Worm (Caenorhabditis elegans) whole organism, young adult: Measurements from ENCODE around the gene ttr-49.
A peak's percentile ranks its signal among the peaks of the same experiment; 100 is the strongest.

Experiments
- B0261.1 ChIP-seq: sonication (generic microtip); optimal IDR thresholded peaks from 2 replicates; lab custom pipeline; 2016; ENCODE audit warnings: mild to moderate bottlenecking, missing genetic modification characterization, moderate library complexity, missing compliant biosample characterization
- B0336.3 ChIP-seq: fragments of 200-800 bp; sonication (Bioruptor generic); IDR thresholded peaks from 2 replicates; pipeline ENCODE4 v1.3.6; 2022; ENCODE audit warnings: missing genetic modification characterization, missing compliant biosample characterization
- C17E4.6 ChIP-seq: fragments of 200-800 bp; sonication (Bioruptor generic); IDR thresholded peaks from 2 replicates; pipeline ENCODE4 v1.3.6; 2022; ENCODE audit warnings: missing genetic modification reagents, missing genetic modification characterization, missing compliant biosample characterization
- F10E7.11 ChIP-seq: sonication (generic microtip); optimal IDR thresholded peaks from 2 replicates; lab custom pipeline; 2017; ENCODE audit warnings: mild to moderate bottlenecking, missing genetic modification characterization, moderate library complexity, missing compliant biosample characterization
- F37B4.10 ChIP-seq: fragments of 200-800 bp; sonication (Bioruptor generic); IDR thresholded peaks from 2 replicates; pipeline ENCODE4 v1.3.6; 2022; ENCODE audit warnings: missing genetic modification characterization, missing compliant biosample characterization
- F52B5.7 ChIP-seq: sonication (generic microtip); optimal IDR thresholded peaks from 2 replicates; lab custom pipeline; 2016; ENCODE audit warnings: mild to moderate bottlenecking, missing genetic modification characterization, missing compliant biosample characterization
- F57C9.4 ChIP-seq: sonication (generic microtip); optimal IDR thresholded peaks from 2 replicates; lab custom pipeline; 2017; ENCODE audit warnings: mild to moderate bottlenecking, missing genetic modification characterization, missing compliant biosample characterization
- Y53F4B.3 ChIP-seq: fragments of 200-800 bp; sonication (Bioruptor generic); IDR thresholded peaks from 2 replicates; pipeline ENCODE4 v1.3.6; 2022; ENCODE audit warnings: missing genetic modification reagents, missing genetic modification characterization, missing compliant biosample characterization
- Y67H2A.10 ChIP-seq: fragments of 200-800 bp; sonication (Bioruptor generic); conservative IDR thresholded peaks from 2 replicates; pipeline ENCODE4 v1.3.6; 2022; ENCODE audit warnings: missing genetic modification reagents, missing genetic modification characterization, missing compliant biosample characterization
- ZK185.1 ChIP-seq: sonication (generic microtip); optimal IDR thresholded peaks from 2 replicates; lab custom pipeline; 2016; ENCODE audit warnings: mild to moderate bottlenecking, missing genetic modification characterization, missing compliant biosample characterization; ENCODE audit not compliant: poor library complexity, severe bottlenecking
- athp-1 ChIP-seq: sonication (generic microtip); optimal IDR thresholded peaks from 2 replicates; lab custom pipeline; 2017; ENCODE audit warnings: mild to moderate bottlenecking, missing genetic modification characterization, missing compliant biosample characterization
- bed-1 ChIP-seq: fragments of 200-800 bp; sonication (Bioruptor generic); IDR thresholded peaks from 2 replicates; pipeline ENCODE4 v1.3.6; 2022; ENCODE audit warnings: missing genetic modification reagents, missing genetic modification characterization, missing compliant biosample characterization
- bed-2 ChIP-seq: fragments of 200-800 bp; sonication (Bioruptor generic); IDR thresholded peaks from 2 replicates; pipeline ENCODE4 v1.3.6; 2022; ENCODE audit warnings: missing genetic modification reagents, missing genetic modification characterization, missing compliant biosample characterization
- ccch-3 ChIP-seq: fragments of 200-800 bp; sonication (Bioruptor generic); optimal IDR thresholded peaks from 2 replicates; lab custom pipeline; 2018; ENCODE audit warnings: mild to moderate bottlenecking, missing genetic modification characterization, missing compliant biosample characterization
- cebp-1 ChIP-seq, 2 experiments: fragments of 200-800 bp in 1 of 2; sonication (Bioruptor generic) in 1 of 2; sonication (generic microtip) in 1 of 2; IDR thresholded peaks in 1 of 2; optimal IDR thresholded peaks in 1 of 2; 2 replicates each; pipeline versions ENCODE4 v1.3.6 to Lab custom; 2017 to 2022; ENCODE audit warnings: missing compliant biosample characterization in 2 of 2, missing genetic modification characterization in 2 of 2, mild to moderate bottlenecking in 1 of 2, missing genetic modification reagents in 1 of 2, moderate library complexity in 1 of 2
- cebp-2 ChIP-seq: fragments of 200-800 bp; sonication (Bioruptor generic); IDR thresholded peaks from 2 replicates; pipeline ENCODE4 v1.3.6; 2022; ENCODE audit warnings: missing genetic modification characterization, missing compliant biosample characterization
- ceh-100 ChIP-seq: fragments of 200-800 bp; sonication (Bioruptor generic); IDR thresholded peaks from 2 replicates; pipeline ENCODE4 v1.3.6; 2022; ENCODE audit warnings: missing genetic modification reagents, missing genetic modification characterization, missing compliant biosample characterization
- dox-1 ChIP-seq: fragments of 200-800 bp; sonication (Bioruptor generic); IDR thresholded peaks from 2 replicates; pipeline ENCODE4 v1.3.6; 2022; ENCODE audit warnings: missing genetic modification reagents, missing genetic modification characterization, missing compliant biosample characterization
- ekl-4 ChIP-seq: fragments of 200-800 bp; sonication (Bioruptor generic); IDR thresholded peaks from 2 replicates; pipeline ENCODE4 v1.3.6; 2022; ENCODE audit warnings: missing genetic modification reagents, missing genetic modification characterization, missing compliant biosample characterization
- him-1 ChIP-seq: sonication (generic microtip); optimal IDR thresholded peaks from 2 replicates; lab custom pipeline; 2016; ENCODE audit warnings: missing genotype, missing genetic modification reagents, missing genetic modification characterization, missing compliant biosample characterization
- hlh-26 ChIP-seq: fragments of 200-800 bp; sonication (Bioruptor generic); conservative IDR thresholded peaks from 2 replicates; pipeline ENCODE4 v1.3.6; 2022; ENCODE audit warnings: missing genetic modification reagents, missing genetic modification characterization, missing compliant biosample characterization
- lir-1 ChIP-seq: fragments of 200-800 bp; sonication (Bioruptor generic); conservative IDR thresholded peaks from 2 replicates; pipeline ENCODE4 v1.3.6; 2022; ENCODE audit warnings: missing genetic modification reagents, missing genetic modification characterization, missing compliant biosample characterization
- madf-8 ChIP-seq: fragments of 200-800 bp; sonication (Bioruptor generic); conservative IDR thresholded peaks from 2 replicates; pipeline ENCODE4 v1.3.6; 2022; ENCODE audit warnings: missing genetic modification reagents, missing genetic modification characterization, missing compliant biosample characterization
- mel-28 ChIP-seq: sonication (generic microtip); optimal IDR thresholded peaks from 2 replicates; lab custom pipeline; 2016; ENCODE audit warnings: borderline replicate concordance, mild to moderate bottlenecking, missing genetic modification characterization, missing compliant biosample characterization
- mes-4 ChIP-seq: sonication (generic microtip); optimal IDR thresholded peaks from 2 replicates; lab custom pipeline; 2016; ENCODE audit warnings: missing genotype, missing genetic modification characterization, missing compliant biosample characterization
- nfya-2 ChIP-seq: fragments of 200-800 bp; sonication (Bioruptor generic); IDR thresholded peaks from 2 replicates; pipeline ENCODE4 v1.3.6; 2022; ENCODE audit warnings: missing genetic modification reagents, missing genetic modification characterization, missing compliant biosample characterization
- nfyb-1 ChIP-seq: fragments of 200-800 bp; sonication (Bioruptor generic); IDR thresholded peaks from 2 replicates; pipeline ENCODE4 v1.3.6; 2022; ENCODE audit warnings: missing genetic modification reagents, missing genetic modification characterization, missing compliant biosample characterization
- nhr-120 ChIP-seq: fragments of 200-800 bp; sonication (Bioruptor generic); IDR thresholded peaks from 2 replicates; pipeline ENCODE4 v1.3.6; 2022; ENCODE audit warnings: missing genetic modification characterization, missing compliant biosample characterization
- nhr-90 ChIP-seq: sonication (generic microtip); optimal IDR thresholded peaks from 2 replicates; lab custom pipeline; 2016; ENCODE audit warnings: missing genotype, mild to moderate bottlenecking, missing genetic modification characterization, missing compliant biosample characterization
- pbrm-1 ChIP-seq: fragments of 200-800 bp; sonication (Bioruptor generic); IDR thresholded peaks from 2 replicates; pipeline ENCODE4 v1.3.6; 2022; ENCODE audit warnings: missing genetic modification reagents, missing genetic modification characterization, missing compliant biosample characterization
- pha-4 ChIP-seq: fragments of 150-350 bp; sonication (generic microtip); optimal IDR thresholded peaks from 2 replicates; lab custom pipeline; 2014; ENCODE audit warnings: missing biosample characterization, missing genetic modification reagents, missing genetic modification characterization
- tbp1 ChIP-seq: fragments of 200-800 bp; sonication (Bioruptor generic); optimal IDR thresholded peaks from 2 replicates; lab custom pipeline; 2018; ENCODE audit warnings: mild to moderate bottlenecking, missing genetic modification characterization, missing compliant biosample characterization
- xnd-1 ChIP-seq: sonication (generic microtip); optimal IDR thresholded peaks from 2 replicates; lab custom pipeline; 2016; ENCODE audit warnings: missing genotype, missing genetic modification reagents, missing genetic modification characterization, missing compliant biosample characterization
- ztf-18 ChIP-seq: sonication (generic microtip); optimal IDR thresholded peaks from 2 replicates; lab custom pipeline; 2016; ENCODE audit warnings: missing genotype, mild to moderate bottlenecking, missing genetic modification characterization, missing compliant biosample characterization
- ztf-22 ChIP-seq: fragments of 200-800 bp; sonication (Bioruptor generic); optimal IDR thresholded peaks from 2 replicates; lab custom pipeline; 2018; ENCODE audit warnings: mild to moderate bottlenecking, missing genetic modification characterization, moderate library complexity, missing compliant biosample characterization
- ztf-26 ChIP-seq: sonication (generic microtip); optimal IDR thresholded peaks from 2 replicates; lab custom pipeline; 2017; ENCODE audit warnings: missing genetic modification characterization, missing compliant biosample characterization
- ztf-28 ChIP-seq: fragments of 200-800 bp; sonication (Bioruptor generic); IDR thresholded peaks from 2 replicates; pipeline ENCODE4 v1.3.6; 2022; ENCODE audit warnings: missing genetic modification reagents, missing genetic modification characterization, missing compliant biosample characterization
- ztf-3 ChIP-seq: fragments of 200-800 bp; sonication (Bioruptor generic); optimal IDR thresholded peaks from 2 replicates; lab custom pipeline; 2018; ENCODE audit warnings: mild to moderate bottlenecking, missing genetic modification characterization, missing compliant biosample characterization
- ztf-6 ChIP-seq: fragments of 200-800 bp; sonication (Bioruptor generic); IDR thresholded peaks from 2 replicates; pipeline ENCODE4 v1.3.6; 2022; ENCODE audit warnings: missing genetic modification reagents, missing genetic modification characterization, missing compliant biosample characterization

ttr-49 gene

DNA sequence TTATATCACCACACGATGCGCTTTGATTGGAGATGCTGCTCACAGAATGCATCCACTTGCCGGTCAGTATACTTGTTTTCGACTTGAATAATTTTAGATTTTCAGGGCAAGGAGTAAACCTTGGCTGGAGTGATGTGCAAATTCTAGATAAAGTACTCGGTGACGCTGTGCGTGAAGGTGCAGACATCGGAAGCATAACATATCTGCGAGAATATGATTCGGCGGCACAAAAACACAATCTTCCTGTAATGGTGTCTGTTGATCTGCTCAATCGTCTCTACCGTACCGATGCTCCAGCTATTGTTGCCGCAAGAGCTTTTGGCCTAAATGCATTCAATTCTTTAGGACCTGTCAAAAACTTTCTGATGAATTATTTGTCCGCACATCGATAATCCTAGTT is 17.9 kb downstream of the ttr-49 start (continued):
- no peak for TF ChIP-seq Y67H2A.10 (GFP tag; lab: Robert Waterston, UW)
- no peak for TF ChIP-seq hlh-26
- TF ChIP-seq F37B4.10 (GFP tag; lab: Robert Waterston, UW), result 0 out of 2 replicates have a peak, but pooled peaks have one; percentile 80
- no peak for TF ChIP-seq pha-4 (tag; lab: Kevin White, UChicago)
- TF ChIP-seq ztf-26 (tag; lab: Kevin White, UChicago), result peak; percentile 41
- TF ChIP-seq C17E4.6 (GFP tag; lab: Robert Waterston, UW), result no peak
- TF ChIP-seq mel-28, result no peak
- no peak for TF ChIP-seq bed-2 (GFP tag; lab: Robert Waterston, UW)
- no peak for TF ChIP-seq dox-1 (GFP tag; lab: Robert Waterston, UW)
- TF ChIP-seq madf-8, result no peak
- 0 out of 2 replicates have a peak, but pooled peaks have one; percentile 61 for TF ChIP-seq ztf-28 (GFP tag; lab: Robert Waterston, UW)
- peak; percentile 41; the same call in 1 of the 2 replicates for TF ChIP-seq lir-1 (GFP tag; lab: Robert Waterston, UW)
- peak; percentile 75 for TF ChIP-seq ZK185.1 (tag; lab: Kevin White, UChicago)
- TF ChIP-seq nhr-90 (tag; lab: Kevin White, UChicago), result no peak
- TF ChIP-seq ccch-3, result no peak
- no peak; the same call in 1 of the 2 replicates for TF ChIP-seq nfyb-1
- TF ChIP-seq F57C9.4, result no peak
- TF ChIP-seq Y53F4B.3 (GFP tag; lab: Robert Waterston, UW), result no peak
- TF ChIP-seq F10E7.11 (tag; lab: Kevin White, UChicago), result no peak
- no peak for TF ChIP-seq bed-1 (GFP tag; lab: Robert Waterston, UW)
- TF ChIP-seq ekl-4, result no peak
- TF ChIP-seq B0261.1 (tag; lab: Kevin White, UChicago), result no peak
- no peak for TF ChIP-seq ztf-22
- no peak for TF ChIP-seq xnd-1 (tag; lab: Kevin White, UChicago)
- no peak for TF ChIP-seq athp-1 (tag; lab: Kevin White, UChicago)
- no peak for TF ChIP-seq ztf-3 (GFP tag; lab: Kevin White, UChicago)
- 0 out of 2 replicates have a peak, but pooled peaks have one; percentile 41 for TF ChIP-seq B0336.3
- peak; percentile 3 for TF ChIP-seq tbp1 (GFP tag; lab: Kevin White, UChicago)
- TF ChIP-seq mes-4 (tag; lab: Kevin White, UChicago), result no peak
- TF ChIP-seq nfya-2 (GFP tag; lab: Robert Waterston, UW), result no peak
- TF ChIP-seq ztf-6 (GFP tag; lab: Robert Waterston, UW), result no peak
- no peak for TF ChIP-seq pbrm-1 (GFP tag; lab: Robert Waterston, UW)
- no peak; the same call in 1 of the 2 replicates for TF ChIP-seq ceh-100 (GFP tag; lab: Robert Waterston, UW)
- TF ChIP-seq him-1, result no peak
- no peak for TF ChIP-seq ztf-18 (tag; lab: Kevin White, UChicago)
- TF ChIP-seq nhr-120 (GFP tag; lab: Robert Waterston, UW), result no peak
- 0 out of 2 replicates have a peak, but pooled peaks have one; percentile 40 for TF ChIP-seq cebp-2 (GFP tag; lab: Robert Waterston, UW)
- peak; percentile 15 for TF ChIP-seq F52B5.7 (tag; lab: Kevin White, UChicago)

DNA sequence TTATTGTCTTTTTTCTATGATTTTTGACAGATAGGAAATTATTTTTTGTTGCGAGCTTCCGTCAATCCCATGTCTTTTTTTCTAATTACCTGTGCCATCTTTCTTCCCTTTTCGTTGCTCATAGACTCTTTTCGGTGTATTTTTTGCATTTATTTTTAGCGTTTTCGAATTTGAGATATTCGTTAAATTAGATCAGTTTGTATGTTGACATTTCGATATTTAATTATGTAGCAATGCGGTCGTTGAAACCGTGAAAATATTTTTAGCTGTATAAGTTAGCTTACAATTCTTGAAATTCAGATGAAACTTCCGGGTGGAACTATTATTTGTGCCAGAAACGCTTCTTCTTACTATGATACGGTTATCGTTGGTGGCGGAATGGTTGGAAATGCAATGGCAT is 19.9 kb downstream of the ttr-49 start, which contains the start of gene coq-6:
Gene coq-6 (plus strand): TSS at position 301 of the 400 bp plus-strand sequence.
- no peak for TF ChIP-seq cebp-1 (GFP tag; IDR thresholded peaks at IDR 0.05; lab: Robert Waterston, UW)
- peak; percentile 1 for TF ChIP-seq cebp-1 (tag; optimal IDR thresholded peaks at IDR 0.05; lab: Kevin White, UChicago)
- TF ChIP-seq Y67H2A.10 (GFP tag; lab: Robert Waterston, UW), result no peak
